Fruit fly (Drosophila melanogaster): ENCODE data around the gene CG42637.

- no peak for TF ChIP-seq onecut (GFP tag; IDR thresholded peaks at IDR 0.05)
- no peak for TF ChIP-seq CG4730 (GFP tag; IDR thresholded peaks at IDR 0.05)
- TF ChIP-seq insv (GFP tag; optimal IDR thresholded peaks at IDR 0.05): no peak
- no peak for TF ChIP-seq C15 (GFP tag; IDR thresholded peaks at IDR 0.05)
- no peak for TF ChIP-seq seq (GFP tag; IDR thresholded peaks at IDR 0.05)
- TF ChIP-seq ken (GFP tag; IDR thresholded peaks at IDR 0.05): no peak
These were observed 85.7 kb downstream of the CG42637 start, which contains the start of gene serp for dm6 chr3L:19707570-19708146.
